Worm (Caenorhabditis elegans): Measurements from ENCODE around the gene C24H11.2.

- TF ChIP-seq mep-1 (tag; optimal IDR thresholded peaks at IDR 0.05): no peak
- no peak for TF ChIP-seq lin-13 (tag; optimal IDR thresholded peaks at IDR 0.05)
- TF ChIP-seq nhr-12 (tag; optimal IDR thresholded peaks at IDR 0.05): no peak
- TF ChIP-seq nhr-237 (tag; optimal IDR thresholded peaks at IDR 0.05): no peak
- no peak for TF ChIP-seq sem-2 (GFP tag; optimal IDR thresholded peaks at IDR 0.05)
- TF ChIP-seq zip-8 (tag; optimal IDR thresholded peaks at IDR 0.05): no peak
- no peak for TF ChIP-seq unc-62 (GFP tag; optimal IDR thresholded peaks at IDR 0.05)
- TF ChIP-seq cnd-1 (tag; optimal IDR thresholded peaks at IDR 0.05): no peak
- TF ChIP-seq blmp-1 (tag; optimal IDR thresholded peaks at IDR 0.05): no peak
- TF ChIP-seq nhr-28 (tag; optimal IDR thresholded peaks at IDR 0.05): no peak
- TF ChIP-seq snpc-4 (tag; optimal IDR thresholded peaks at IDR 0.05): no peak
- no peak for TF ChIP-seq ces-1 (GFP tag; optimal IDR thresholded peaks at IDR 0.05)
Observed at ce11 chrIII:11780183-11780664, 11.9 kb downstream of the C24H11.2 start, which contains the start of gene C24H11.5.

Measured in whole organism, mixed stage, embryonic.